Worm (Caenorhabditis elegans): Measurements from ENCODE around the gene faah-2.

ce11 chrIV:8171376-8171775 is 19.1 kb downstream of the faah-2 start:
- no peak for TF ChIP-seq W03F9.2 (tag; optimal IDR thresholded peaks at IDR 0.05)
- no peak for TF ChIP-seq dao-5 (tag; optimal IDR thresholded peaks at IDR 0.05)
- TF ChIP-seq him-1 (tag; optimal IDR thresholded peaks at IDR 0.05): no peak
